Worm (Caenorhabditis elegans): ENCODE data around the gene sdz-23.

DNA sequence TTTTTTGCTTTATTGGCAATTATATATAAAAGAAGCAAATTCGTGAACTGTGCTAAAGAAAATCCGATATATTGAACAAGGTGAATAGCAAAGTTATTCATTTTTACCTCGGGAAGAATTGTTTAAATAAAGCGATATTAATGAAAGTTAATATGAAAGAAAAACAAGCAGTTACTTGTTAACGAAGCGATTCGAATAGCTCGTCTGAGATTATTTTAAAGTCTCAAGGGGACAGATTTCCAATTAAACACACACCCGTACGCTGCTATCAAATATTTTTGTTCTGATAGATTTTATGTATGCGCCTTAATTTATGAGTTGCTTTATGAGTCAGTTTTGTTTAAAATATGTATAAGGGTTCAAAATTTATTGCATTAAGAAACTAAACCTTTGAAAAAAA, 31.6 kb upstream of the sdz-23 start, which contains the start of gene str-140:
- TF ChIP-seq him-1 (tag; optimal IDR thresholded peaks at IDR 0.05) (no peak), nfya-1 (tag; optimal IDR thresholded peaks at IDR 0.05; ENCODE audit: borderline replicate concordance, insufficient read depth) (no peak), lin-40 (tag; optimal IDR thresholded peaks at IDR 0.05) (no peak), B0261.1 (tag; optimal IDR thresholded peaks at IDR 0.05) (no peak), F22D6.2 (tag; optimal IDR thresholded peaks at IDR 0.05) (no peak), ztf-22 (GFP tag; optimal IDR thresholded peaks at IDR 0.05) (no peak), akir-1 (GFP tag; optimal IDR thresholded peaks at IDR 0.05) (no peak), egl-44 (GFP tag; IDR thresholded peaks at IDR 0.05) (no peak), ztf-25 (GFP tag; IDR thresholded peaks at IDR 0.05) (no peak), fkh-3 (tag; optimal IDR thresholded peaks at IDR 0.05) (no peak), tbp1 (GFP tag; optimal IDR thresholded peaks at IDR 0.05) (no peak)
